Worm (Caenorhabditis elegans) whole organism, young adult: ENCODE data around the gene F13B12.3.

Experiments
- B0019.2 ChIP-seq: fragments of 200-800 bp; sonication (Bioruptor generic); conservative IDR thresholded peaks from 2 replicates; pipeline ENCODE4 v1.3.6; 2022; ENCODE audit warnings: missing genetic modification reagents, missing genetic modification characterization, missing compliant biosample characterization
- B0261.1 ChIP-seq: sonication (generic microtip); optimal IDR thresholded peaks from 2 replicates; lab custom pipeline; 2016; ENCODE audit warnings: mild to moderate bottlenecking, missing genetic modification characterization, moderate library complexity, missing compliant biosample characterization
- B0336.3 ChIP-seq: fragments of 200-800 bp; sonication (Bioruptor generic); IDR thresholded peaks from 2 replicates; pipeline ENCODE4 v1.3.6; 2022; ENCODE audit warnings: missing genetic modification characterization, missing compliant biosample characterization
- C06A6.2 ChIP-seq: fragments of 200-800 bp; sonication (Bioruptor generic); conservative IDR thresholded peaks from 2 replicates; pipeline ENCODE4 v1.3.6; 2022; ENCODE audit warnings: missing genetic modification characterization, missing compliant biosample characterization
- C17E4.6 ChIP-seq: fragments of 200-800 bp; sonication (Bioruptor generic); IDR thresholded peaks from 2 replicates; pipeline ENCODE4 v1.3.6; 2022; ENCODE audit warnings: missing genetic modification reagents, missing genetic modification characterization, missing compliant biosample characterization
- K12H6.12 ChIP-seq: fragments of 200-800 bp; sonication (Bioruptor generic); optimal IDR thresholded peaks from 2 replicates; lab custom pipeline; 2018; ENCODE audit warnings: mild to moderate bottlenecking, missing genetic modification characterization, missing compliant biosample characterization
- Y53F4B.3 ChIP-seq: fragments of 200-800 bp; sonication (Bioruptor generic); IDR thresholded peaks from 2 replicates; pipeline ENCODE4 v1.3.6; 2022; ENCODE audit warnings: missing genetic modification reagents, missing genetic modification characterization, missing compliant biosample characterization
- Y95B8A.8 ChIP-seq: fragments of 200-800 bp; sonication (Bioruptor generic); IDR thresholded peaks from 2 replicates; pipeline ENCODE4 v1.3.6; 2022; ENCODE audit warnings: missing genetic modification reagents, missing genetic modification characterization, missing compliant biosample characterization
- ama-1 ChIP-seq, 3 experiments: fragments of 150-350 bp in 1 of 3; sonication (generic microtip) in 2 of 3; optimal IDR thresholded peaks; 2 replicates each; lab custom pipeline; 2014 to 2018; ENCODE audit warnings: missing biosample characterization in 2 of 3, missing genetic modification characterization in 2 of 3, missing genetic modification reagents in 2 of 3
- aptf-2 ChIP-seq: fragments of 200-800 bp; sonication (Bioruptor generic); conservative IDR thresholded peaks from 2 replicates; pipeline ENCODE4 v1.3.6; 2022; ENCODE audit warnings: missing genetic modification reagents, missing genetic modification characterization, missing compliant biosample characterization
- aptf-3 ChIP-seq: fragments of 200-800 bp; sonication (Bioruptor generic); IDR thresholded peaks from 2 replicates; pipeline ENCODE4 v1.3.6; 2022; ENCODE audit warnings: missing genetic modification characterization, missing compliant biosample characterization
- atf-7 ChIP-seq: sonication (generic microtip); optimal IDR thresholded peaks from 2 replicates; lab custom pipeline; 2017; ENCODE audit warnings: mild to moderate bottlenecking, missing genetic modification characterization, missing compliant biosample characterization
- cebp-1 ChIP-seq, 2 experiments: fragments of 200-800 bp in 1 of 2; sonication (Bioruptor generic) in 1 of 2; sonication (generic microtip) in 1 of 2; IDR thresholded peaks in 1 of 2; optimal IDR thresholded peaks in 1 of 2; 2 replicates each; pipeline versions ENCODE4 v1.3.6 to Lab custom; 2017 to 2022; ENCODE audit warnings: missing compliant biosample characterization in 2 of 2, missing genetic modification characterization in 2 of 2, mild to moderate bottlenecking in 1 of 2, missing genetic modification reagents in 1 of 2, moderate library complexity in 1 of 2
- cebp-2 ChIP-seq: fragments of 200-800 bp; sonication (Bioruptor generic); IDR thresholded peaks from 2 replicates; pipeline ENCODE4 v1.3.6; 2022; ENCODE audit warnings: missing genetic modification characterization, missing compliant biosample characterization
- ceh-100 ChIP-seq: fragments of 200-800 bp; sonication (Bioruptor generic); IDR thresholded peaks from 2 replicates; pipeline ENCODE4 v1.3.6; 2022; ENCODE audit warnings: missing genetic modification reagents, missing genetic modification characterization, missing compliant biosample characterization
- ceh-40 ChIP-seq: fragments of 200-800 bp; sonication (Bioruptor generic); IDR thresholded peaks from 2 replicates; pipeline ENCODE4 v1.3.6; 2022; ENCODE audit warnings: missing genetic modification characterization, missing compliant biosample characterization
- dpff-1 ChIP-seq: sonication (generic microtip); optimal IDR thresholded peaks from 2 replicates; lab custom pipeline; 2017; ENCODE audit warnings: mild to moderate bottlenecking, missing genetic modification characterization, missing compliant biosample characterization
- egl-18 ChIP-seq: fragments of 200-800 bp; sonication (Bioruptor generic); IDR thresholded peaks from 2 replicates; pipeline ENCODE4 v1.3.6; 2022; ENCODE audit warnings: missing genetic modification reagents, missing genetic modification characterization, missing compliant biosample characterization
- ets-4 ChIP-seq: fragments of 200-800 bp; sonication (Bioruptor generic); optimal IDR thresholded peaks from 2 replicates; lab custom pipeline; 2018; ENCODE audit warnings: mild to moderate bottlenecking, missing genetic modification characterization, missing compliant biosample characterization
- hlh-26 ChIP-seq: fragments of 200-800 bp; sonication (Bioruptor generic); conservative IDR thresholded peaks from 2 replicates; pipeline ENCODE4 v1.3.6; 2022; ENCODE audit warnings: missing genetic modification reagents, missing genetic modification characterization, missing compliant biosample characterization
- hmg-1.2 ChIP-seq: fragments of 200-800 bp; sonication (Bioruptor generic); IDR thresholded peaks from 2 replicates; pipeline ENCODE4 v1.3.6; 2022; ENCODE audit warnings: missing genetic modification reagents, missing genetic modification characterization, missing compliant biosample characterization
- lin-26 ChIP-seq: fragments of 200-800 bp; sonication (Bioruptor generic); IDR thresholded peaks from 2 replicates; pipeline ENCODE4 v1.3.6; 2022; ENCODE audit warnings: missing genetic modification reagents, missing genetic modification characterization, missing compliant biosample characterization
- lin-35 ChIP-seq, 3 experiments: fragments of 150-350 bp in 2 of 3; sonication (generic microtip) in 1 of 3; optimal IDR thresholded peaks; 2 replicates each; lab custom pipeline; 2014 to 2018; ENCODE audit warnings: missing biosample characterization in 3 of 3, missing genetic modification characterization in 3 of 3, missing genetic modification reagents in 3 of 3
- lin-40 ChIP-seq: sonication (generic microtip); optimal IDR thresholded peaks from 2 replicates; lab custom pipeline; 2016; ENCODE audit warnings: missing genetic modification characterization, mild to moderate bottlenecking, missing compliant biosample characterization, missing genotype, missing genetic modification reagents
- madf-3 ChIP-seq: fragments of 200-800 bp; sonication (Bioruptor generic); IDR thresholded peaks from 2 replicates; pipeline ENCODE4 v1.3.6; 2022; ENCODE audit warnings: missing genetic modification reagents, missing genetic modification characterization, missing compliant biosample characterization
- mel-28 ChIP-seq: sonication (generic microtip); optimal IDR thresholded peaks from 2 replicates; lab custom pipeline; 2016; ENCODE audit warnings: borderline replicate concordance, mild to moderate bottlenecking, missing genetic modification characterization, missing compliant biosample characterization
- nfya-1 ChIP-seq: sonication (generic microtip); optimal IDR thresholded peaks from 2 replicates; lab custom pipeline; 2017; ENCODE audit warnings: antibody characterized with exemption, missing compliant biosample characterization, missing genetic modification characterization, borderline replicate concordance; ENCODE audit not compliant: insufficient read depth
- nfya-2 ChIP-seq: fragments of 200-800 bp; sonication (Bioruptor generic); IDR thresholded peaks from 2 replicates; pipeline ENCODE4 v1.3.6; 2022; ENCODE audit warnings: missing genetic modification reagents, missing genetic modification characterization, missing compliant biosample characterization
- nhr-80 ChIP-seq: sonication (generic microtip); optimal IDR thresholded peaks from 2 replicates; lab custom pipeline; 2016; ENCODE audit warnings: missing genetic modification characterization, missing compliant biosample characterization
- rcor-1 ChIP-seq: fragments of 200-800 bp; sonication (Bioruptor generic); IDR thresholded peaks from 2 replicates; pipeline ENCODE4 v1.3.6; 2022; ENCODE audit warnings: missing genetic modification reagents, missing genetic modification characterization, missing compliant biosample characterization
- rec-8 ChIP-seq, 2 experiments: sonication (generic microtip); optimal IDR thresholded peaks; 2 replicates each; lab custom pipeline; 2016; ENCODE audit warnings: mild to moderate bottlenecking in 2 of 2, missing genetic modification characterization in 2 of 2, missing genetic modification reagents in 2 of 2, missing genotype in 2 of 2, missing biosample characterization in 1 of 2, missing compliant biosample characterization in 1 of 2, moderate library complexity in 1 of 2
- sea-2 ChIP-seq: fragments of 200-800 bp; sonication (Bioruptor generic); IDR thresholded peaks from 2 replicates; pipeline ENCODE4 v1.3.6; 2022; ENCODE audit warnings: missing genetic modification characterization, missing compliant biosample characterization
- snpc-1.1 ChIP-seq: sonication (generic microtip); optimal IDR thresholded peaks from 2 replicates; lab custom pipeline; 2017; ENCODE audit warnings: missing genetic modification characterization, mild to moderate bottlenecking, missing compliant biosample characterization, antibody characterized with exemption, moderate library complexity, missing genotype, missing genetic modification reagents; ENCODE audit not compliant: insufficient read depth
- snpc-4 ChIP-seq, 5 experiments: fragments of 150-350 bp in 1 of 5; sonication (generic microtip) in 4 of 5; optimal IDR thresholded peaks; 2 replicates each; lab custom pipeline; 2014 to 2018; ENCODE audit warnings: missing genetic modification characterization in 5 of 5, missing biosample characterization in 3 of 5, antibody characterized with exemption in 2 of 5, mild to moderate bottlenecking in 2 of 5, missing compliant biosample characterization in 2 of 5, missing genotype in 2 of 5, moderate library complexity in 2 of 5, missing genetic modification reagents in 1 of 5
- tbp1 ChIP-seq: fragments of 200-800 bp; sonication (Bioruptor generic); optimal IDR thresholded peaks from 2 replicates; lab custom pipeline; 2018; ENCODE audit warnings: mild to moderate bottlenecking, missing genetic modification characterization, missing compliant biosample characterization
- unc-130 ChIP-seq: sonication (generic microtip); optimal IDR thresholded peaks from 2 replicates; lab custom pipeline; 2016; ENCODE audit warnings: missing genetic modification reagents, missing genetic modification characterization, missing compliant biosample characterization
- zfh-2 ChIP-seq: fragments of 200-800 bp; sonication (Bioruptor generic); conservative IDR thresholded peaks from 2 replicates; pipeline ENCODE4 v1.3.6; 2022; ENCODE audit warnings: missing genetic modification reagents, missing genetic modification characterization, missing compliant biosample characterization
- zim-3 ChIP-seq: sonication (generic microtip); optimal IDR thresholded peaks from 2 replicates; lab custom pipeline; 2017; ENCODE audit warnings: mild to moderate bottlenecking, missing genetic modification characterization, moderate library complexity, missing compliant biosample characterization
- ztf-22 ChIP-seq: fragments of 200-800 bp; sonication (Bioruptor generic); optimal IDR thresholded peaks from 2 replicates; lab custom pipeline; 2018; ENCODE audit warnings: mild to moderate bottlenecking, missing genetic modification characterization, moderate library complexity, missing compliant biosample characterization
- ztf-25 ChIP-seq: fragments of 200-800 bp; sonication (Bioruptor generic); IDR thresholded peaks from 2 replicates; pipeline ENCODE4 v1.3.6; 2022; ENCODE audit warnings: missing genetic modification reagents, missing genetic modification characterization, missing compliant biosample characterization
- ztf-26 ChIP-seq: sonication (generic microtip); optimal IDR thresholded peaks from 2 replicates; lab custom pipeline; 2017; ENCODE audit warnings: missing genetic modification characterization, missing compliant biosample characterization
- ztf-28 ChIP-seq: fragments of 200-800 bp; sonication (Bioruptor generic); IDR thresholded peaks from 2 replicates; pipeline ENCODE4 v1.3.6; 2022; ENCODE audit warnings: missing genetic modification reagents, missing genetic modification characterization, missing compliant biosample characterization
- ztf-6 ChIP-seq: fragments of 200-800 bp; sonication (Bioruptor generic); IDR thresholded peaks from 2 replicates; pipeline ENCODE4 v1.3.6; 2022; ENCODE audit warnings: missing genetic modification reagents, missing genetic modification characterization, missing compliant biosample characterization

F13B12.3 gene

ce11 chrIV:10467347-10467746 lies 28.4 kb downstream of the F13B12.3 start:
- TF ChIP-seq cebp-1 (GFP tag; IDR thresholded peaks at IDR 0.05; lab: Robert Waterston, UW), result 0 out of 2 replicates have a peak, but pooled peaks have one; percentile 29
- TF ChIP-seq cebp-1 (tag; optimal IDR thresholded peaks at IDR 0.05; lab: Kevin White, UChicago), result peak; percentile 44
- peak; percentile 89 for TF ChIP-seq nhr-80 (tag; lab: Kevin White, UChicago)
- TF ChIP-seq atf-7 (tag; lab: Kevin White, UChicago), result peak; percentile 5
- TF ChIP-seq egl-18 (GFP tag; lab: Robert Waterston, UW), result no peak

- TF ChIP-seq B0261.1 (tag; lab: Kevin White, UChicago) (no peak), lin-35 (GFP tag; optimal IDR thresholded peaks at IDR 0.05; lab: Kevin White, UChicago) (no peak), nfya-1 (no peak), zfh-2 (GFP tag; lab: Robert Waterston, UW) (no peak), rec-8 (tag; optimal IDR thresholded peaks at IDR 0.05; lab: Kevin White, UChicago) (no peak), nhr-80 (tag; lab: Kevin White, UChicago) (peak; percentile 59), hlh-26 (GFP tag; lab: Robert Waterston, UW) (no peak), mel-28 (tag; lab: Kevin White, UChicago) (no peak)
These were observed 29.7 kb downstream of the F13B12.3 start for ce11 chrIV:10468662-10469061.

DNA sequence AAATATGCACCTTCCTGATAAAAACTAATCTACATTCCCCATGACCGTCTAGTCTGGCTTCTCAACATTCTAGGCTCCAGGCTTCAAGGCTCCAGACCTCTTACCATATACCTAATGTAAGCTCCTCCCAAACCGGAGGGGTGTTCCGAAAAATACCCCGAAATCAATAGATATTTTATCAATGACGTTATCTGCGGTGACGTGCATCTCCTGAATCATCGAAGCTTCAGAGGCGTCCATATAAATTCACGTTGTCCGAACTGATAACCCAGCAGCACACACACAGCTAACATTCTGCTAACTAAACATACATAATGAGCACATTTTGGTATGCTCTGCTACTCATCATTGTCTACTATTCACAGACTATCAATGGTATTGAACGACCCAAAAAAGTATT lies 30.6 kb downstream of the F13B12.3 start, which contains the start of gene ugt-44:
TSS of gene ugt-44 (plus strand) at position 248 of the 400 bp plus-strand sequence.
- TF ChIP-seq B0336.3 (GFP tag; lab: Robert Waterston, UW), result 0 out of 2 replicates have a peak, but pooled peaks have one; percentile 23
- TF ChIP-seq sea-2 (GFP tag; lab: Robert Waterston, UW), result no peak
- TF ChIP-seq zim-3 (tag; lab: Kevin White, UChicago), result no peak
- no peak for TF ChIP-seq B0261.1 (tag; lab: Kevin White, UChicago)
- no peak for TF ChIP-seq unc-130 (GFP tag; lab: Kevin White, UChicago)
- TF ChIP-seq tbp1 (GFP tag; lab: Kevin White, UChicago), result no peak
- TF ChIP-seq ztf-25, result no peak
- no peak for TF ChIP-seq ztf-28 (GFP tag; lab: Robert Waterston, UW)
- no peak for TF ChIP-seq Y95B8A.8 (GFP tag; lab: Robert Waterston, UW)
- no peak for TF ChIP-seq lin-40
- TF ChIP-seq ets-4 (GFP tag; lab: Kevin White, UChicago), result peak; percentile 71
- no peak for TF ChIP-seq K12H6.12 (tag; lab: Kevin White, UChicago)
- no peak for TF ChIP-seq ztf-22 (GFP tag; lab: Kevin White, UChicago)
- TF ChIP-seq ztf-26, result no peak
- TF ChIP-seq lin-26 (GFP tag; lab: Robert Waterston, UW), result no peak
- no peak for TF ChIP-seq ama-1 (optimal IDR thresholded peaks at IDR 0.05; lab: Kevin White, UChicago)
- no peak for TF ChIP-seq ama-1 (GFP tag; optimal IDR thresholded peaks at IDR 0.05; lab: Kevin White, UChicago)
- TF ChIP-seq madf-3 (GFP tag; lab: Robert Waterston, UW), result no peak
- peak; percentile 81 for TF ChIP-seq atf-7 (tag; lab: Kevin White, UChicago)
- TF ChIP-seq dpff-1 (tag; lab: Kevin White, UChicago), result no peak
- no peak for TF ChIP-seq B0019.2
- no peak for TF ChIP-seq C06A6.2 (GFP tag; lab: Robert Waterston, UW)
- no peak for TF ChIP-seq aptf-3 (GFP tag; lab: Robert Waterston, UW)
- no peak for TF ChIP-seq ceh-100 (GFP tag; lab: Robert Waterston, UW)
- TF ChIP-seq aptf-2 (GFP tag; lab: Robert Waterston, UW), result no peak
- TF ChIP-seq C17E4.6 (GFP tag; lab: Robert Waterston, UW), result no peak
- TF ChIP-seq nfya-2, result no peak
- TF ChIP-seq snpc-4 (GFP tag; optimal IDR thresholded peaks at IDR 0.05; lab: Kevin White, UChicago), result no peak
- no peak for TF ChIP-seq snpc-4 (tag; optimal IDR thresholded peaks at IDR 0.05; lab: Kevin White, UChicago)
- TF ChIP-seq Y53F4B.3, result no peak
- TF ChIP-seq ztf-6, result no peak
- no peak for TF ChIP-seq rcor-1 (GFP tag; lab: Robert Waterston, UW)
- no peak for TF ChIP-seq hmg-1.2 (GFP tag; lab: Robert Waterston, UW)
- no peak for TF ChIP-seq cebp-2 (GFP tag; lab: Robert Waterston, UW)
- TF ChIP-seq ceh-40 (GFP tag; lab: Robert Waterston, UW), result no peak
- TF ChIP-seq nhr-80 (tag; lab: Kevin White, UChicago), result peak; percentile 66
- TF ChIP-seq snpc-1.1 (tag; lab: Kevin White, UChicago), result no peak
